Worm (Caenorhabditis elegans): ENCODE measurements around the gene R13H9.6.

R13H9.6 gene

DNA sequence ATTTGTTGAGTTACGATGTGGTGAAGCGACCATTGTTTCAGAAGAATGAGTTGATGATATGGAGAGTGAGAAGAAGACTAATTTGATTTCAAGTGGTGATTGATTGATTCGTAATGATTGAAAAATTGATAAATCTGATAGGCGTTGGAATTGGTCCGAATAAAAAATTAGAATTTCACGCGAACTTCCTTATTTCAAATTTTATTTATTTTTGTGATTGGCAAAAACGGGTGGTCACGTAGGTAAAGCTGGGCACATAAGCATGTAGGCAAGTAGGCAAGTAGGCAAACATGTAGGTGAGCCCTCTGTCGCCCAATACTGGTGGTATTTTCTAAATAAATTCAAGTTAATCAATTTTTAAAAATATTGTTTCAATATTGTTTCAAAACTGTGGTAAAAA is 35.2 kb downstream of the R13H9.6 start, which contains the start of gene C09B9.4:
Gene C09B9.4 (minus strand): TSS at position 101 of the 400 bp plus-strand sequence.
- TF ChIP-seq unc-62 (GFP tag; optimal IDR thresholded peaks at IDR 0.05), result no peak

- TF ChIP-seq unc-62 (GFP tag; optimal IDR thresholded peaks at IDR 0.05), result no peak
Observed at ce11 chrIV:5031346-5031745, 37.1 kb downstream of the R13H9.6 start.

- TF ChIP-seq unc-62 (GFP tag; optimal IDR thresholded peaks at IDR 0.05), result no peak
Observed at ce11 chrIV:5028978-5029377, 39.5 kb downstream of the R13H9.6 start, which contains the start of the genes best-6 and C09B9.2. TSS of gene best-6 (minus strand) at chrIV:5029078. TSS of gene C09B9.2 (plus strand) at chrIV:5029291.

DNA sequence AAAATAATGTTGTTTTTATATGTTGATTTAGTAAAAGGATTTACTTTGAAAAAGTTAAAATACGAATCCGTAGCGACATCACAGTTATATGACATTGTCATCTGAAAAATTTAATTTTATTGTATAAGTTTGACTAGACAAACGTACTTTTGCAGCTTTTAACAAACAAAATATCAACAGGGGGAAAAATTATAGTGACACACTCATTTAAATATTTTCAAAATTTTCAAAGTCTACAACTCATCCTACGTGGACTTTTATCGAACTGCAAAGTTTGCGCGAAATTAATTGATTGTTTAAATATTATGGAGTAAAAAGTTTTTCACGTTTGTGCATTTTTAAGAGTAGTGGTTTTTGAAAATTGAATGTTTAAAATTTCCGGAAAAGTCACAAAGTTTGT is 42.8 kb downstream of the R13H9.6 start, which contains the start of gene C09B9.85:
Gene C09B9.85 (minus strand): TSS at position 101 of the 400 bp plus-strand sequence.
- TF ChIP-seq unc-62 (GFP tag; optimal IDR thresholded peaks at IDR 0.05), result no peak

ce11 chrIV:5020533-5020932 is 47.9 kb downstream of the R13H9.6 start, which contains the start of gene T28H11.8:
TSS of gene T28H11.8 (minus strand) at chrIV:5020633.
- TF ChIP-seq unc-62 (GFP tag; optimal IDR thresholded peaks at IDR 0.05), result no peak

Measured in whole organism, dauer.